Worm (Caenorhabditis elegans): ENCODE results near the gene xbp-1.

DNA sequence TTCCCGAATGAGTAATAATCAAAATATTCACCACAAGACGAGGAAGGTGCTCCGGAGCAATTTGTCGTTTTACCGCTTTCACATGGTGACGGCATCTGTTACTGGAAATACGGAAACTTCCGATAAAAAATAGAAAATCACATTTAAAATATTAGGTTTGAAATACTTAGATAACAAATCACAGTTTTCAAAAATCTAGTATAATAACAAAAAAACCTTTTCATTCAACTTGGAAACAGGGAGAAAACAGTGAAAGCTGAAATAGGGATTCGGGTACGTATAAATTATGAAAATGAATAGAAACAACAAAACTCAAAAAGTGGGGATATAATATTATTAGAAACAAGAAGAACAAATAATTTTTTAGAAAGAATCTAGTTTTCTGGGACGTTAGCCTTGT is 12.3 kb upstream of the xbp-1 start, which contains the start of gene C16C10.1:
- TF ChIP-seq nhr-237 (tag; optimal IDR thresholded peaks at IDR 0.05) (no peak), lsy-2 (tag; optimal IDR thresholded peaks at IDR 0.05) (no peak), unc-62 (GFP tag; optimal IDR thresholded peaks at IDR 0.05) (no peak), ceh-43 (GFP tag; optimal IDR thresholded peaks at IDR 0.05) (no peak), sptf-1 (tag; optimal IDR thresholded peaks at IDR 0.05) (no peak), mab-5 (tag; optimal IDR thresholded peaks at IDR 0.05) (no peak), unc-120 (tag; optimal IDR thresholded peaks at IDR 0.05; ENCODE audit: poor library complexity, severe bottlenecking) (no peak)

Measured in whole organism, mixed stage, embryonic.